Fruit fly (Drosophila melanogaster) whole organism, pupa: ENCODE measurements around the gene ValRS-m.

ENCODE experiments used
- CG14655 ChIP-seq: fragments of 200-800 bp; sonication (Bioruptor generic); optimal IDR thresholded peaks from 3 replicates; lab custom pipeline; 2017; ENCODE audit warnings: mild to moderate bottlenecking, missing biosample characterization, missing genetic modification reagents, missing genetic modification characterization
- CG4496 ChIP-seq: fragments of 200-800 bp; sonication (Bioruptor generic); IDR thresholded peaks from 3 replicates; pipeline ENCODE4 v1.3.6; 2022; ENCODE audit warnings: missing biosample characterization, missing genetic modification characterization
- CG9948 ChIP-seq: fragments of 200-800 bp; sonication (Bioruptor generic); optimal IDR thresholded peaks from 2 replicates; lab custom pipeline; 2018; ENCODE audit warnings: missing biosample characterization, mild to moderate bottlenecking, missing genetic modification characterization, moderate library complexity
- EcR ChIP-seq: fragments of 200-800 bp; sonication (Bioruptor generic); optimal IDR thresholded peaks from 3 replicates; lab custom pipeline; 2019; ENCODE audit warnings: missing biosample characterization, missing genetic modification characterization, mild to moderate bottlenecking, moderate library complexity, missing genetic modification reagents
- rn ChIP-seq: fragments of 200-800 bp; sonication (Bioruptor generic); IDR thresholded peaks from 2 replicates; pipeline ENCODE4 v1.3.6; 2022; ENCODE audit warnings: missing biosample characterization, missing genetic modification characterization

DNA sequence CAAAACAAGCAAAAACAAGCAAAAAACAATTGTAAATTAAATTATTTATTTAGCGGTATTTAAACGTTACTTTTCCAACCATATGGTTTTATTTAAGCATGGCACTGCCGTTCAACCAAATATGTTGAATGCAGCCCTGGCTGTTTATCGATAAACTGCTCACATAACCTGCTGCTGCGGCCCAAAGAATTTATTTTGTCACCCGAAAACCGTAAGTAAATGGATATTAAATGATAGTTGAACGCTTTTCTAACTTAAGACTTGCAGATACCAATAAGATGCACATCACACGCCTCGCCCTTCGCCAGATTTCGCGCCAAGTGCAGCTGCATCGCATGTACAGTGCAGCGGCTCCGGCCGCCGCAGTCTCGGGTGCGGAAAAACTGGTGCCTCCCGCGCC, 7.9 kb downstream of the ValRS-m start, which contains the start of gene mRpL12:
- TF ChIP-seq EcR, result no peak
- TF ChIP-seq CG9948 (tag; lab: Kevin White, UChicago), result no peak
- TF ChIP-seq CG4496, result no peak
- no peak for TF ChIP-seq CG14655 (GFP tag; lab: Kevin White, UChicago)
- TF ChIP-seq rn (GFP tag; lab: Robert Waterston, UW), result no peak
